Fruit fly (Drosophila melanogaster) whole organism, embryonic: ENCODE measurements around the gene stwl.

Experiments
- B-H1 ChIP-seq: fragments of 200-800 bp; sonication (Bioruptor generic); IDR thresholded peaks from 3 replicates; pipeline ENCODE4 v1.3.6; 2022; ENCODE audit warnings: missing biosample characterization, missing genetic modification characterization
- BtbVII ChIP-seq: fragments of 200-800 bp; sonication (Bioruptor generic); optimal IDR thresholded peaks from 3 replicates; lab custom pipeline; 2017; ENCODE audit warnings: missing biosample characterization, mild to moderate bottlenecking, missing genetic modification characterization
- CG10209 ChIP-seq: fragments of 200-800 bp; sonication (Bioruptor generic); optimal IDR thresholded peaks from 3 replicates; lab custom pipeline; 2017; ENCODE audit warnings: missing biosample characterization, mild to moderate bottlenecking, missing genetic modification characterization, missing genetic modification reagents
- CG10431 ChIP-seq: fragments of 200-800 bp; sonication (Bioruptor generic); optimal IDR thresholded peaks from 3 replicates; lab custom pipeline; 2018; ENCODE audit warnings: missing biosample characterization, mild to moderate bottlenecking, missing genetic modification characterization
- CG11456 ChIP-seq: fragments of 200-800 bp; sonication (Bioruptor generic); IDR thresholded peaks from 3 replicates; pipeline ENCODE4 v1.3.6; 2022; ENCODE audit warnings: missing biosample characterization, missing genetic modification characterization
- CG11695 ChIP-seq: fragments of 200-800 bp; sonication (Bioruptor generic); IDR thresholded peaks from 3 replicates; pipeline ENCODE4 v1.3.6; 2022; ENCODE audit warnings: missing biosample characterization, missing genetic modification characterization
- CG12769 ChIP-seq: fragments of 200-800 bp; sonication (Bioruptor generic); optimal IDR thresholded peaks from 2 replicates; lab custom pipeline; 2019; ENCODE audit warnings: missing biosample characterization, mild to moderate bottlenecking, missing genetic modification characterization, moderate library complexity
- CG14710 ChIP-seq: fragments of 200-800 bp; sonication (Bioruptor generic); optimal IDR thresholded peaks from 3 replicates; lab custom pipeline; 2019; ENCODE audit warnings: missing biosample characterization, mild to moderate bottlenecking, missing genetic modification characterization, moderate library complexity
- CG15073 ChIP-seq: fragments of 200-800 bp; sonication (Bioruptor generic); optimal IDR thresholded peaks from 2 replicates; lab custom pipeline; 2016; ENCODE audit warnings: missing biosample characterization, missing genetic modification characterization
- CG15601 ChIP-seq: fragments of 200-800 bp; sonication (Bioruptor generic); optimal IDR thresholded peaks from 3 replicates; lab custom pipeline; 2019; ENCODE audit warnings: missing biosample characterization, mild to moderate bottlenecking, missing genetic modification characterization, moderate library complexity
- CG18476 ChIP-seq: fragments of 200-800 bp; sonication (Bioruptor generic); optimal IDR thresholded peaks from 2 replicates; lab custom pipeline; 2016; ENCODE audit warnings: missing biosample characterization, mild to moderate bottlenecking, missing genetic modification characterization
- CG2199 ChIP-seq: fragments of 200-800 bp; sonication (Bioruptor generic); IDR thresholded peaks from 3 replicates; pipeline ENCODE4 v1.3.6; 2022; ENCODE audit warnings: missing biosample characterization, missing genetic modification characterization
- CG32532 ChIP-seq: fragments of 200-800 bp; sonication (Bioruptor generic); IDR thresholded peaks from 2 replicates; pipeline ENCODE4 v1.3.6; 2022; ENCODE audit warnings: missing biosample characterization, missing genetic modification characterization
- CG32772 ChIP-seq: fragments of 200-800 bp; sonication (Bioruptor generic); IDR thresholded peaks from 2 replicates; pipeline ENCODE4 v1.3.6; 2022; ENCODE audit warnings: missing biosample characterization, missing genetic modification characterization
- CG5953 ChIP-seq: fragments of 200-800 bp; sonication (Bioruptor generic); IDR thresholded peaks from 2 replicates; pipeline ENCODE4 v1.3.6; 2022; ENCODE audit warnings: missing biosample characterization, missing genetic modification characterization
- CG6654 ChIP-seq: fragments of 200-800 bp; sonication (Bioruptor generic); optimal IDR thresholded peaks from 2 replicates; lab custom pipeline; 2017; ENCODE audit warnings: missing biosample characterization, mild to moderate bottlenecking, missing genetic modification characterization
- CG6765 ChIP-seq: fragments of 200-800 bp; sonication (Bioruptor generic); optimal IDR thresholded peaks from 3 replicates; lab custom pipeline; 2017; ENCODE audit warnings: missing biosample characterization, mild to moderate bottlenecking, missing genetic modification characterization
- CG7928 ChIP-seq: fragments of 200-800 bp; sonication (Bioruptor generic); optimal IDR thresholded peaks from 2 replicates; lab custom pipeline; 2017; ENCODE audit warnings: missing biosample characterization, mild to moderate bottlenecking, missing genetic modification characterization
- CG8290 ChIP-seq, 3 experiments: fragments of 200-800 bp; sonication (Bioruptor generic); optimal IDR thresholded peaks; 2 replicates each; lab custom pipeline; 2016 to 2019; ENCODE audit warnings: missing biosample characterization in 3 of 3, missing genetic modification characterization in 3 of 3, mild to moderate bottlenecking in 2 of 3, moderate library complexity in 1 of 3
- Dll ChIP-seq: fragments of 200-800 bp; sonication (Bioruptor generic); IDR thresholded peaks from 4 replicates; pipeline ENCODE4 v1.3.6; 2022; ENCODE audit warnings: missing biosample characterization, missing genetic modification characterization; ENCODE audit not compliant: partially characterized antibody
- GATAe ChIP-seq: fragments of 200-800 bp; sonication (Bioruptor generic); conservative IDR thresholded peaks from 2 replicates; pipeline ENCODE4 v1.3.6; 2022; ENCODE audit warnings: missing biosample characterization, missing genetic modification characterization
- HLH4C ChIP-seq: fragments of 200-800 bp; sonication (Bioruptor generic); IDR thresholded peaks from 3 replicates; pipeline ENCODE4 v1.3.6; 2022; ENCODE audit warnings: missing biosample characterization, missing genetic modification characterization; ENCODE audit not compliant: partially characterized antibody
- Lpt ChIP-seq: fragments of >200 bp; optimal IDR thresholded peaks from 2 replicates; lab custom pipeline; 2018; ENCODE audit warnings: missing biosample characterization, missing genetic modification characterization
- Med ChIP-seq: fragments of 200-800 bp; sonication (Bioruptor generic); peaks from one replicate; lab custom pipeline; 2016; ENCODE audit warnings: missing biosample characterization, missing genetic modification characterization, mild to moderate bottlenecking, inconsistent platforms, moderate library complexity
- NC2α ChIP-seq: fragments of 200-800 bp; sonication (Bioruptor generic); optimal IDR thresholded peaks from 2 replicates; lab custom pipeline; 2016; ENCODE audit warnings: missing biosample characterization, missing genetic modification characterization
- NC2β ChIP-seq: fragments of 200-800 bp; sonication (Bioruptor generic); optimal IDR thresholded peaks from 2 replicates; lab custom pipeline; 2016; ENCODE audit warnings: missing biosample characterization, missing genetic modification characterization
- PHDP ChIP-seq: fragments of 200-800 bp; sonication (Bioruptor generic); optimal IDR thresholded peaks from 3 replicates; lab custom pipeline; 2018; ENCODE audit warnings: missing biosample characterization, mild to moderate bottlenecking, missing genetic modification characterization, moderate library complexity
- Rfx ChIP-seq: fragments of 200-800 bp; sonication (Bioruptor generic); IDR thresholded peaks from 2 replicates; pipeline ENCODE4 v1.3.6; 2022; ENCODE audit warnings: missing biosample characterization, missing genetic modification characterization
- ab ChIP-seq: fragments of 200-800 bp; sonication (Bioruptor generic); optimal IDR thresholded peaks from 2 replicates; lab custom pipeline; 2016; ENCODE audit warnings: missing biosample characterization, missing genetic modification characterization
- al ChIP-seq: fragments of 200-800 bp; sonication (Bioruptor generic); IDR thresholded peaks from 2 replicates; pipeline ENCODE4 v1.3.6; 2022; ENCODE audit warnings: missing biosample characterization, missing genetic modification characterization
- aop ChIP-seq: fragments of 200-800 bp; sonication (Bioruptor generic); IDR thresholded peaks from 2 replicates; pipeline ENCODE4 v1.3.6; 2022; ENCODE audit warnings: missing biosample characterization, missing genetic modification characterization
- bcd ChIP-seq: fragments of 200-800 bp; sonication (Bioruptor generic); optimal IDR thresholded peaks from 2 replicates; lab custom pipeline; 2017; ENCODE audit warnings: missing biosample characterization, mild to moderate bottlenecking, missing genetic modification characterization
- btn ChIP-seq: fragments of 200-800 bp; sonication (Bioruptor generic); optimal IDR thresholded peaks from 2 replicates; lab custom pipeline; 2016; ENCODE audit warnings: missing biosample characterization, missing genetic modification characterization
- cato ChIP-seq: fragments of 200-800 bp; sonication (Bioruptor generic); optimal IDR thresholded peaks from 2 replicates; lab custom pipeline; 2016; ENCODE audit warnings: missing biosample characterization, missing genetic modification characterization, borderline replicate concordance
- chinmo ChIP-seq: fragments of 200-800 bp; sonication (Bioruptor generic); IDR thresholded peaks from 4 replicates; pipeline ENCODE4 v1.3.6; 2022; ENCODE audit warnings: missing biosample characterization, missing genetic modification characterization; ENCODE audit not compliant: partially characterized antibody
- ci ChIP-seq: fragments of 200-800 bp; sonication (Bioruptor generic); IDR thresholded peaks from 3 replicates; pipeline ENCODE4 v1.3.6; 2022; ENCODE audit warnings: missing biosample characterization, missing genetic modification characterization
- crol ChIP-seq: fragments of 200-800 bp; sonication (Bioruptor generic); IDR thresholded peaks from 2 replicates; pipeline ENCODE4 v1.3.6; 2022; ENCODE audit warnings: missing biosample characterization, missing genetic modification characterization
- fru ChIP-seq: fragments of >200 bp; optimal IDR thresholded peaks from 2 replicates; lab custom pipeline; 2017
- ftz-f1 ChIP-seq: fragments of 200-800 bp; sonication (Bioruptor generic); optimal IDR thresholded peaks from 2 replicates; lab custom pipeline; 2016; ENCODE audit warnings: missing biosample characterization, missing genetic modification characterization
- grn ChIP-seq: fragments of 200-800 bp; sonication (Bioruptor generic); optimal IDR thresholded peaks from 3 replicates; lab custom pipeline; 2017; ENCODE audit warnings: missing biosample characterization, missing genetic modification characterization
- ham ChIP-seq: fragments of 200-800 bp; sonication (Bioruptor generic); IDR thresholded peaks from 2 replicates; pipeline ENCODE4 v1.3.6; 2022; ENCODE audit warnings: missing biosample characterization, missing genetic modification characterization
- her ChIP-seq: fragments of 200-800 bp; sonication (Bioruptor generic); optimal IDR thresholded peaks from 2 replicates; lab custom pipeline; 2016; ENCODE audit warnings: missing biosample characterization, missing genetic modification characterization
- hkb ChIP-seq, 2 experiments: fragments of 200-800 bp in 1 of 2; fragments of >200 bp in 1 of 2; sonication (Bioruptor generic) in 1 of 2; IDR thresholded peaks in 1 of 2; optimal IDR thresholded peaks in 1 of 2; 2 replicates each; pipeline versions ENCODE4 v1.3.6 to Lab custom; 2017 to 2022; ENCODE audit warnings: missing biosample characterization in 1 of 2, missing genetic modification characterization in 1 of 2
- hth ChIP-seq: fragments of >200 bp; optimal IDR thresholded peaks from 2 replicates; lab custom pipeline; 2017; ENCODE audit warnings: inconsistent platforms
- oc ChIP-seq: fragments of 200-800 bp; sonication (Bioruptor generic); optimal IDR thresholded peaks from 2 replicates; lab custom pipeline; 2018; ENCODE audit warnings: missing biosample characterization, mild to moderate bottlenecking, missing genetic modification characterization, moderate library complexity
- p53 ChIP-seq: fragments of 200-800 bp; sonication (Bioruptor generic); optimal IDR thresholded peaks from 2 replicates; lab custom pipeline; 2016; ENCODE audit warnings: missing biosample characterization, missing genetic modification characterization
- sob ChIP-seq: fragments of 200-800 bp; sonication (Bioruptor generic); IDR thresholded peaks from 2 replicates; pipeline ENCODE4 v1.3.6; 2022; ENCODE audit warnings: missing biosample characterization, missing genetic modification characterization
- sug ChIP-seq: fragments of 200-800 bp; optimal IDR thresholded peaks from 2 replicates; lab custom pipeline; 2019; ENCODE audit warnings: missing biosample characterization, mild to moderate bottlenecking, missing genetic modification characterization, moderate library complexity
- usp ChIP-seq: fragments of >200 bp; optimal IDR thresholded peaks from 2 replicates; lab custom pipeline; 2017; ENCODE audit warnings: missing biosample characterization, missing genetic modification characterization
- zen ChIP-seq: fragments of 200-800 bp; sonication (Bioruptor generic); optimal IDR thresholded peaks from 3 replicates; lab custom pipeline; 2018; ENCODE audit warnings: missing biosample characterization, mild to moderate bottlenecking, missing genetic modification characterization, moderate library complexity

Gene stwl

DNA sequence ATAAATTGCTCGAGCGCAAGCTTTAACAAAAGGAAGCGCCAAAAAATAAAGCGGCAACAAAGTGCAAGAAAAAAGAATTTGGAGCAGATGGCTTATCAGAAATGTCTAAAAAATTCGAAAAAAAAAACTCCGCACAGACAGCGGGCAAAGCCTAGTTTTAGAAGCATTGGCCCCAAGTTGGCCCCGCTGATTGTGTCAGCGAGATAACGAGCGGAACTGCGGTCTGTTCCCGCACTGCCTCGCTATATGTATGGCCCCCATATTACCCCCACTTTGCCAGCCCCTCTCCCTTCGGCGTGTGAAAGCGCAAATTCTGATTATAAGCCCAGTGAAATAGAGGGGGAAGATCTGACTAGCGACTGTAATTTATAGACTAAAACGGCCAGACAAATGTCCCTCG, 47.2 kb upstream of the stwl start:
- TF ChIP-seq ci (GFP tag; lab: Robert Waterston, UW), result 0 out of 3 replicates have a peak, but pooled peaks have one; percentile 21
- TF ChIP-seq CG32532 (GFP tag; lab: Robert Waterston, UW), result 0 out of 2 replicates have a peak, but pooled peaks have one; percentile 10
- TF ChIP-seq sob (GFP tag; lab: Robert Waterston, UW), result 0 out of 2 replicates have a peak, but pooled peaks have one; percentile 23
- TF ChIP-seq CG6654 (GFP tag; lab: Kevin White, UChicago), result peak; percentile 94
- peak; percentile 25 for TF ChIP-seq Med (GFP tag; lab: Kevin White, UChicago)
- TF ChIP-seq CG14710 (tag; lab: Kevin White, UChicago), result no peak
- TF ChIP-seq CG12769, result peak; percentile 23
- no peak for TF ChIP-seq NC2β
- TF ChIP-seq ftz-f1 (GFP tag; lab: Kevin White, UChicago), result peak; percentile 15
- TF ChIP-seq GATAe (GFP tag; lab: Robert Waterston, UW), result peak; percentile 71
- no peak for TF ChIP-seq CG11695
- TF ChIP-seq CG15073 (GFP tag; lab: Kevin White, UChicago), result no peak
- TF ChIP-seq CG2199 (GFP tag; lab: Robert Waterston, UW), result peak; percentile 67; the same call in 1 of the 3 replicates
- peak; percentile 56 for TF ChIP-seq grn (GFP tag; lab: Kevin White, UChicago)
- no peak for TF ChIP-seq fru
- TF ChIP-seq oc (tag; lab: Kevin White, UChicago), result no peak
- peak; percentile 90 for TF ChIP-seq crol (GFP tag; lab: Robert Waterston, UW)
- peak; percentile 54; the same call in 1 of the 4 replicates for TF ChIP-seq chinmo (GFP tag; lab: Robert Waterston, UW)
- TF ChIP-seq HLH4C (GFP tag; lab: Robert Waterston, UW), result no peak
- 0 out of 3 replicates have a peak, but pooled peaks have one; percentile 24 for TF ChIP-seq CG11456
- 0 out of 2 replicates have a peak, but pooled peaks have one; percentile 25 for TF ChIP-seq Rfx (GFP tag; lab: Robert Waterston, UW)
- TF ChIP-seq zen (tag; lab: Kevin White, UChicago), result no peak
- no peak for TF ChIP-seq her (GFP tag; lab: Kevin White, UChicago)
- peak; percentile 8; the same call in 1 of the 2 replicates for TF ChIP-seq aop (GFP tag; lab: Robert Waterston, UW)
- TF ChIP-seq CG6765 (GFP tag; lab: Kevin White, UChicago), result no peak
- no peak for TF ChIP-seq cato
- TF ChIP-seq ab (GFP tag; lab: Kevin White, UChicago), result no peak
- no peak for TF ChIP-seq CG8290 (GFP tag; optimal IDR thresholded peaks at IDR 0.05; lab: Kevin White, UChicago)
- peak in 1 of 2 experiments; percentile 10 for TF ChIP-seq CG8290 (tag; optimal IDR thresholded peaks at IDR 0.05; lab: Kevin White, UChicago)
- no peak for TF ChIP-seq B-H1 (GFP tag; lab: Robert Waterston, UW)
- peak; percentile 38 for TF ChIP-seq sug (tag; lab: Kevin White, UChicago)
- TF ChIP-seq Dll, result no peak
- TF ChIP-seq bcd (GFP tag; lab: Kevin White, UChicago), result no peak
- peak; percentile 48; the same call in 1 of the 2 replicates for TF ChIP-seq CG32772
- 0 out of 2 replicates have a peak, but pooled peaks have one; percentile 6 for TF ChIP-seq ham (GFP tag; lab: Robert Waterston, UW)

DNA sequence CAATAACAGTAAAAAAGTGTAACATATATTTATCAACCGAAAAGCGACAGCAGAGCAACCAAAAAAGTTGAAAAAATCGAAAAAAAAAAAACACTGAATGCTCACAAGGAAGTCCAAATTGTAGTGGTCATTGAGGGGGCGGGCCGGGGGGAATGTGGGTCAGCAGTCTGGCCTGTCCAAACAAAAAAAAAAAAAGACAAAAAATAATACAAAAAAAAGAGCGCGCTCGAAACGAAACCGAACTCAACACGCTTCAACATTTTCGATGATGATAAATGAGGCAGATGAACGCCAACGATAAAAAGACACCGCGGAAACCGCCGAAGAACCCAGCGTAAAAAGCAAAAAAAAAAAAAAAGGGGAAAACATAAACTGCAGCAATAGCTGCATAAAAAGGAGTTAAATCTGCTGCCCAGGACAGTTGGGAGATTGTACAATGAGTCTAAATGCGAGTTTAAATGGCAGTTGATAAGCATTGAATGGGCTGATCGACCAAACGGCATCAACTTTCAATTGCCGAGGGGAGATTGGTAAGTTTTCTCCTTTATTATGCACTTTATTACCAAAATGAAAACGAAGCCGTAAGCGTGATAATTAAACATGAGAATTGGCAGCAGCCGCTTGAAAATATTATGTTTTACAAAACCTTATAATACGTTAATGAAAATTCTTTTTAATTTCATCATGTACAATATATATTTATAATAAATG, 46.4 kb upstream of the stwl start:
- TF ChIP-seq CG15601 (peak; percentile 64), CG5953 (GFP tag; lab: Robert Waterston, UW) (no peak), NC2α (GFP tag; lab: Kevin White, UChicago) (no peak), crol (GFP tag; lab: Robert Waterston, UW) (0 out of 2 replicates have a peak, but pooled peaks have one; percentile 26), al (no peak), BtbVII (no peak), PHDP (no peak), btn (GFP tag; lab: Kevin White, UChicago) (no peak), hth (lab: Kevin White, UChicago) (no peak), p53 (GFP tag; lab: Kevin White, UChicago) (no peak), CG10431 (GFP tag; lab: Kevin White, UChicago) (no peak), CG32772 (peak; percentile 44; the same call in 1 of the 2 replicates), CG18476 (GFP tag; lab: Kevin White, UChicago) (peak; percentile 69), CG7928 (GFP tag; lab: Kevin White, UChicago) (no peak), Lpt (no peak), hkb (optimal IDR thresholded peaks at IDR 0.05; lab: Kevin White, UChicago) (peak; percentile 42), hkb (GFP tag; IDR thresholded peaks at IDR 0.05; lab: Robert Waterston, UW) (no peak), CG10209 (GFP tag; lab: Kevin White, UChicago) (no peak), usp (GFP tag; lab: Kevin White, UChicago) (no peak)
